Fruit fly (Drosophila melanogaster): ENCODE results near the gene tgo.

The tgo gene

DNA sequence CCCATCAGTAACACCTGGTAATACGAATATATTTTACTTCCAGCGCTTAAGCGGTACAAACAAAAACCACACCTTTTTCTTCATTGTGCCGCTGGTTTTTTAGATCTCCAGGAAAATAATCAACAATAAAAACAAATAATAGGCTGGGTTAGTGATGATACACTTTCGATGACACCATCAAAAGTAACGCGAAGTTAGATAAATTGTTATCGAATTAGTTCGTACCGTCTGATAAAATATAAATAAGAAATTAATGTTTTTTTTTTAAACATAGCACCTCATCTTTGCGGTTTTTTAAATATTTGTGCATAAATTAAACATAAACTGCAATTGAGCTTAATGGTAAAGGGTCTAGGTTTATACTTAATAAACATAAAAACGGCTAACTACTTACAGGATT is 35.7 kb downstream of the tgo start, which contains the start of gene RagA-B (continued):
- TF ChIP-seq CG2116 (GFP tag; optimal IDR thresholded peaks at IDR 0.05): peak; percentile 62
- TF ChIP-seq Dref (GFP tag; IDR thresholded peaks at IDR 0.05): peak; percentile 60
- no peak for TF ChIP-seq NFAT (GFP tag; IDR thresholded peaks at IDR 0.05)
- no peak for TF ChIP-seq CG17612 (GFP tag; IDR thresholded peaks at IDR 0.05)
- TF ChIP-seq inv (GFP tag; IDR thresholded peaks at IDR 0.05; ENCODE audit: partially characterized antibody): no peak
- TF ChIP-seq CG15514 (GFP tag; optimal IDR thresholded peaks at IDR 0.05): peak; percentile 84
- TF ChIP-seq pzg (GFP tag; optimal IDR thresholded peaks at IDR 0.05): peak; percentile 5
- no peak for TF ChIP-seq CG16863 (GFP tag; optimal IDR thresholded peaks at IDR 0.05)
- no peak for TF ChIP-seq otp (GFP tag; IDR thresholded peaks at IDR 0.05)
- peak; percentile 37; the same call in 1 of the 2 replicates for TF ChIP-seq MBD-R2 (GFP tag; IDR thresholded peaks at IDR 0.05)
- no peak for TF ChIP-seq CG8478 (optimal IDR thresholded peaks at IDR 0.05)

dm6 chr3R:8981209-8981996 is 38.4 kb downstream of the tgo start:
- TF ChIP-seq Fer1 (GFP tag; optimal IDR thresholded peaks at IDR 0.05) (no peak), CG11695 (GFP tag; IDR thresholded peaks at IDR 0.05) (peak; percentile 56; the same call in 2 of the 3 replicates), sob (GFP tag; IDR thresholded peaks at IDR 0.05) (peak; percentile 6; the same call in 1 of the 2 replicates), Trl (optimal IDR thresholded peaks at IDR 0.05) (peak in 1 of 2 experiments; percentile 50), Trl (GFP tag; optimal IDR thresholded peaks at IDR 0.05) (no peak), CG2199 (GFP tag; IDR thresholded peaks at IDR 0.05) (peak; percentile 12; the same call in 1 of the 3 replicates), mirr (GFP tag; optimal IDR thresholded peaks at IDR 0.05) (peak; percentile 57), Lim3 (GFP tag; IDR thresholded peaks at IDR 0.05) (0 out of 2 replicates have a peak, but pooled peaks have one; percentile 12), sr (GFP tag; IDR thresholded peaks at IDR 0.05) (0 out of 3 replicates have a peak, but pooled peaks have one; percentile 4), CG7745 (tag; optimal IDR thresholded peaks at IDR 0.05) (peak; percentile 56), eyg (GFP tag; optimal IDR thresholded peaks at IDR 0.05) (no peak), tna (GFP tag; IDR thresholded peaks at IDR 0.05; ENCODE audit: partially characterized antibody) (peak; percentile 13; the same call in 1 of the 2 replicates), ranshi (GFP tag; IDR thresholded peaks at IDR 0.05) (no peak), Med (GFP tag) (peak; percentile 64), CG8281 (tag; optimal IDR thresholded peaks at IDR 0.05) (peak; percentile 32)

DNA sequence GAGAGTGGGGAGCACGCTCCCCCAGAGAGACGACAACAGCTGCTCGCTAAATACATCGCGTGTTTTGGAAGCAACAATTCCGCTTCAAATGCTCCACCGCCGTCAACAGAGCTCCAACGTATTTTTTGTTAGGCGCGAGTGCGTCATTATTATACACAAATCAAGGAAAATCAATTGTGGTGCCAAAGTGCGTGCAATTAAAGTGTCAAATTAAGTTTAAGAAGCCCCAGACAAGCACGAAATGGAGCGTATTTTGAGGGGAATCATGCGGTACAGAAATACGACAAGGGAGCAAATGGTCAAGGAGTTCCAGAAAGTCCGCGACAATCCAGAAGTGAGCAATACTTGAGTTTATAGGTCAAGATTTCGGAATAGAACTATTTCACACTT is 39.1 kb downstream of the tgo start, which contains the start of gene CAHbeta:
CAHbeta (plus strand) TSS at position 85 of the 390 bp plus-strand sequence.
- peak in 1 of 2 experiments; percentile 47 for TF ChIP-seq crp (GFP tag; optimal IDR thresholded peaks at IDR 0.05)
- TF ChIP-seq CG12942 (GFP tag; optimal IDR thresholded peaks at IDR 0.05): no peak
- no peak for TF ChIP-seq CG15696 (tag; optimal IDR thresholded peaks at IDR 0.05)
- no peak for TF ChIP-seq Gug (GFP tag; IDR thresholded peaks at IDR 0.05)
- TF ChIP-seq D (optimal IDR thresholded peaks at IDR 0.05): no peak
- TF ChIP-seq D (GFP tag; optimal IDR thresholded peaks at IDR 0.05): no peak
- TF ChIP-seq CG18599 (GFP tag; optimal IDR thresholded peaks at IDR 0.05): no peak
- no peak for TF ChIP-seq pho (GFP tag; optimal IDR thresholded peaks at IDR 0.05)
- TF ChIP-seq CG3407 (GFP tag; optimal IDR thresholded peaks at IDR 0.05): no peak
- TF ChIP-seq Dbx (GFP tag; IDR thresholded peaks at IDR 0.05): no peak
- no peak for TF ChIP-seq ems (GFP tag; optimal IDR thresholded peaks at IDR 0.05)
- no peak for TF ChIP-seq lab (GFP tag; optimal IDR thresholded peaks at IDR 0.05)
- peak; percentile 40 for TF ChIP-seq BtbVII (GFP tag; optimal IDR thresholded peaks at IDR 0.05)
- no peak for TF ChIP-seq CG9609 (GFP tag; optimal IDR thresholded peaks at IDR 0.05)
- TF ChIP-seq HLH54F (GFP tag; optimal IDR thresholded peaks at IDR 0.05): no peak
- no peak for TF ChIP-seq Opbp (GFP tag; IDR thresholded peaks at IDR 0.05; ENCODE audit: partially characterized antibody)
- TF ChIP-seq sqz (GFP tag; optimal IDR thresholded peaks at IDR 0.05): peak; percentile 63
- TF ChIP-seq CG11247 (GFP tag; IDR thresholded peaks at IDR 0.05): no peak
- TF ChIP-seq CG15479 (GFP tag; optimal IDR thresholded peaks at IDR 0.05): no peak
- no peak for TF ChIP-seq Dad (GFP tag; optimal IDR thresholded peaks at IDR 0.05)
- TF ChIP-seq Max (GFP tag; optimal IDR thresholded peaks at IDR 0.05): no peak
- TF ChIP-seq CG9817 (tag; optimal IDR thresholded peaks at IDR 0.05): no peak
- peak; percentile 73 for TF ChIP-seq sd (tag; optimal IDR thresholded peaks at IDR 0.05)

All from whole organism, embryonic.